Fruit fly (Drosophila melanogaster) whole organism, embryonic: ENCODE results near the gene Cyp4d20.
A peak's percentile ranks its signal among the peaks of the same experiment; 100 is the strongest.

Source experiments
- Antp ChIP-seq: fragments of 200-800 bp; sonication (Bioruptor generic); optimal IDR thresholded peaks from 3 replicates; lab custom pipeline; 2016; ENCODE audit warnings: missing biosample characterization, missing genetic modification characterization
- CG1024 ChIP-seq: fragments of 200-800 bp; sonication (Bioruptor generic); IDR thresholded peaks from 2 replicates; pipeline ENCODE4 v1.3.6; 2022; ENCODE audit warnings: missing biosample characterization, missing genetic modification characterization
- CG10431 ChIP-seq: fragments of 200-800 bp; sonication (Bioruptor generic); optimal IDR thresholded peaks from 3 replicates; lab custom pipeline; 2018; ENCODE audit warnings: missing biosample characterization, mild to moderate bottlenecking, missing genetic modification characterization
- CG11504 ChIP-seq: fragments of 200-800 bp; sonication (Bioruptor generic); optimal IDR thresholded peaks from 3 replicates; lab custom pipeline; 2019; ENCODE audit warnings: missing biosample characterization, mild to moderate bottlenecking, missing genetic modification characterization, moderate library complexity
- CG13287 ChIP-seq: fragments of 200-800 bp; sonication (Bioruptor generic); IDR thresholded peaks from 2 replicates; pipeline ENCODE4 v1.3.6; 2022; ENCODE audit warnings: missing biosample characterization, missing genetic modification characterization; ENCODE audit not compliant: partially characterized antibody
- CG15011 ChIP-seq: fragments of 200-800 bp; sonication (Bioruptor generic); optimal IDR thresholded peaks from 3 replicates; lab custom pipeline; 2018; ENCODE audit warnings: missing biosample characterization, mild to moderate bottlenecking, missing genetic modification characterization
- CG17359 ChIP-seq: fragments of 200-800 bp; sonication (Bioruptor generic); optimal IDR thresholded peaks from 3 replicates; lab custom pipeline; 2018; ENCODE audit warnings: missing biosample characterization, mild to moderate bottlenecking, missing genetic modification characterization, moderate library complexity
- CG32767 ChIP-seq: fragments of 200-800 bp; sonication (Bioruptor generic); IDR thresholded peaks from 2 replicates; pipeline ENCODE4 v1.3.6; 2022; ENCODE audit warnings: missing biosample characterization, missing genetic modification characterization
- CG3847 ChIP-seq: fragments of 200-800 bp; sonication (Bioruptor generic); IDR thresholded peaks from 2 replicates; pipeline ENCODE4 v1.3.6; 2022; ENCODE audit warnings: missing biosample characterization, missing genetic modification characterization
- CG4617 ChIP-seq: fragments of 200-800 bp; sonication (Bioruptor generic); optimal IDR thresholded peaks from 3 replicates; lab custom pipeline; 2016; ENCODE audit warnings: missing biosample characterization, missing genetic modification characterization, borderline replicate concordance
- CG4730 ChIP-seq: fragments of 200-800 bp; sonication (Bioruptor generic); IDR thresholded peaks from 2 replicates; pipeline ENCODE4 v1.3.6; 2022; ENCODE audit warnings: missing biosample characterization, missing genetic modification characterization
- CG5953 ChIP-seq: fragments of 200-800 bp; sonication (Bioruptor generic); IDR thresholded peaks from 2 replicates; pipeline ENCODE4 v1.3.6; 2022; ENCODE audit warnings: missing biosample characterization, missing genetic modification characterization
- CG6654 ChIP-seq: fragments of 200-800 bp; sonication (Bioruptor generic); optimal IDR thresholded peaks from 2 replicates; lab custom pipeline; 2017; ENCODE audit warnings: missing biosample characterization, mild to moderate bottlenecking, missing genetic modification characterization
- CG7963 ChIP-seq: fragments of 200-800 bp; sonication (Bioruptor generic); IDR thresholded peaks from 3 replicates; pipeline ENCODE4 v1.3.6; 2022; ENCODE audit warnings: missing biosample characterization, missing genetic modification characterization; ENCODE audit not compliant: partially characterized antibody
- CG8359 ChIP-seq: fragments of 200-800 bp; sonication (Bioruptor generic); optimal IDR thresholded peaks from 2 replicates; lab custom pipeline; 2017; ENCODE audit warnings: missing biosample characterization, mild to moderate bottlenecking, missing genetic modification characterization, borderline replicate concordance
- Camta ChIP-seq: fragments of 200-800 bp; sonication (Bioruptor generic); optimal IDR thresholded peaks from 2 replicates; lab custom pipeline; 2016; ENCODE audit warnings: missing biosample characterization, missing genetic modification characterization
- Ets65A ChIP-seq: fragments of 200-800 bp; sonication (Bioruptor generic); peaks from one replicate; lab custom pipeline; 2016; ENCODE audit warnings: missing biosample characterization, missing genetic modification characterization
- Fer1 ChIP-seq: fragments of 200-800 bp; sonication (Bioruptor generic); optimal IDR thresholded peaks from 2 replicates; lab custom pipeline; 2017; ENCODE audit warnings: missing biosample characterization, mild to moderate bottlenecking, missing genetic modification characterization
- Hr51 ChIP-seq, 2 experiments: fragments of 200-800 bp; sonication (Bioruptor generic); optimal IDR thresholded peaks; 2 replicates in 1 of 2; 3 replicates in 1 of 2; lab custom pipeline; 2016 to 2018; ENCODE audit warnings: missing biosample characterization in 2 of 2, missing genetic modification characterization in 2 of 2, mild to moderate bottlenecking in 1 of 2, moderate library complexity in 1 of 2
- Lim3 ChIP-seq: fragments of 200-800 bp; sonication (Bioruptor generic); IDR thresholded peaks from 2 replicates; pipeline ENCODE4 v1.3.6; 2022; ENCODE audit warnings: missing biosample characterization, missing genetic modification characterization
- Med ChIP-seq: fragments of 200-800 bp; sonication (Bioruptor generic); peaks from one replicate; lab custom pipeline; 2016; ENCODE audit warnings: missing biosample characterization, missing genetic modification characterization, mild to moderate bottlenecking, inconsistent platforms, moderate library complexity
- Mes4 ChIP-seq: fragments of 200-800 bp; sonication (Bioruptor generic); optimal IDR thresholded peaks from 2 replicates; lab custom pipeline; 2016; ENCODE audit warnings: missing biosample characterization, missing genetic modification characterization
- Poxn ChIP-seq: fragments of 200-800 bp; sonication (Bioruptor generic); IDR thresholded peaks from 2 replicates; pipeline ENCODE4 v1.3.6; 2022; ENCODE audit warnings: missing biosample characterization, missing genetic modification characterization
- Ssrp ChIP-seq: fragments of 200-800 bp; sonication (Bioruptor generic); optimal IDR thresholded peaks from 2 replicates; lab custom pipeline; 2018; ENCODE audit warnings: missing biosample characterization, mild to moderate bottlenecking, missing genetic modification characterization, moderate library complexity
- Taf1 ChIP-seq: fragments of 200-800 bp; sonication (Bioruptor generic); IDR thresholded peaks from 2 replicates; pipeline ENCODE4 v1.3.6; 2022; ENCODE audit warnings: missing biosample characterization, missing genetic modification characterization
- abd-A ChIP-seq: fragments of 200-800 bp; sonication (Bioruptor generic); optimal IDR thresholded peaks from 3 replicates; lab custom pipeline; 2019; ENCODE audit warnings: missing biosample characterization, mild to moderate bottlenecking, missing genetic modification characterization, moderate library complexity
- amos ChIP-seq: fragments of 200-800 bp; sonication (Bioruptor generic); IDR thresholded peaks from 2 replicates; pipeline ENCODE4 v1.3.6; 2022; ENCODE audit warnings: missing biosample characterization, missing genetic modification characterization; ENCODE audit not compliant: partially characterized antibody
- bcd ChIP-seq: fragments of 200-800 bp; sonication (Bioruptor generic); optimal IDR thresholded peaks from 2 replicates; lab custom pipeline; 2017; ENCODE audit warnings: missing biosample characterization, mild to moderate bottlenecking, missing genetic modification characterization
- bowl ChIP-seq: fragments of 200-800 bp; sonication (Bioruptor generic); IDR thresholded peaks from 2 replicates; pipeline ENCODE4 v1.3.6; 2022; ENCODE audit warnings: missing biosample characterization, missing genetic modification characterization
- br ChIP-seq: fragments of >200 bp; optimal IDR thresholded peaks from 2 replicates; lab custom pipeline; 2017
- bsh ChIP-seq, 2 experiments: fragments of 200-800 bp; sonication (Bioruptor generic); optimal IDR thresholded peaks; 2 replicates each; lab custom pipeline; 2017 to 2018; ENCODE audit warnings: mild to moderate bottlenecking in 2 of 2, missing biosample characterization in 2 of 2, missing genetic modification characterization in 2 of 2, moderate library complexity in 1 of 2
- cas ChIP-seq: fragments of 200-800 bp; sonication (Bioruptor generic); IDR thresholded peaks from 2 replicates; pipeline ENCODE4 v1.3.6; 2022; ENCODE audit warnings: missing biosample characterization, missing genetic modification characterization
- chm ChIP-seq: fragments of 200-800 bp; sonication (Bioruptor generic); IDR thresholded peaks from 2 replicates; pipeline ENCODE4 v1.3.6; 2022; ENCODE audit warnings: missing biosample characterization, missing genetic modification characterization
- danr ChIP-seq: fragments of 200-800 bp; sonication (Bioruptor generic); IDR thresholded peaks from 2 replicates; pipeline ENCODE4 v1.3.6; 2022; ENCODE audit warnings: missing biosample characterization, missing genetic modification characterization
- dati ChIP-seq: fragments of 200-800 bp; sonication (Bioruptor generic); IDR thresholded peaks from 2 replicates; pipeline ENCODE4 v1.3.6; 2022; ENCODE audit warnings: missing biosample characterization, missing genetic modification characterization
- dmrt99B ChIP-seq: fragments of 200-800 bp; sonication (Bioruptor generic); optimal IDR thresholded peaks from 2 replicates; lab custom pipeline; 2018; ENCODE audit warnings: missing biosample characterization, mild to moderate bottlenecking, missing genetic modification characterization, moderate library complexity
- dpn ChIP-seq, 2 experiments: fragments of 200-800 bp; sonication (Bioruptor generic); optimal IDR thresholded peaks; 3 replicates each; lab custom pipeline; 2016; ENCODE audit warnings: missing biosample characterization in 2 of 2, missing genetic modification characterization in 2 of 2
- dysf ChIP-seq: fragments of 200-800 bp; sonication (Bioruptor generic); IDR thresholded peaks from 3 replicates; pipeline ENCODE4 v1.3.6; 2022; ENCODE audit warnings: missing biosample characterization, missing genetic modification characterization
- ewg ChIP-seq: fragments of 200-800 bp; sonication (Bioruptor generic); optimal IDR thresholded peaks from 3 replicates; lab custom pipeline; 2017; ENCODE audit warnings: mild to moderate bottlenecking, missing biosample characterization, missing genetic modification reagents, missing genetic modification characterization
- fru ChIP-seq: fragments of >200 bp; optimal IDR thresholded peaks from 2 replicates; lab custom pipeline; 2017
- ind ChIP-seq: fragments of 200-800 bp; sonication (Bioruptor generic); optimal IDR thresholded peaks from 3 replicates; lab custom pipeline; 2016; ENCODE audit warnings: missing biosample characterization, missing genetic modification characterization
- lilli ChIP-seq: fragments of 200-800 bp; sonication (Bioruptor generic); optimal IDR thresholded peaks from 3 replicates; lab custom pipeline; 2016; ENCODE audit warnings: missing biosample characterization, missing genetic modification characterization
- oc ChIP-seq: fragments of 200-800 bp; sonication (Bioruptor generic); optimal IDR thresholded peaks from 2 replicates; lab custom pipeline; 2018; ENCODE audit warnings: missing biosample characterization, mild to moderate bottlenecking, missing genetic modification characterization, moderate library complexity
- otp ChIP-seq: fragments of 200-800 bp; sonication (Bioruptor generic); IDR thresholded peaks from 3 replicates; pipeline ENCODE4, ENCODE4 v1.3.6; 2022; ENCODE audit warnings: missing biosample characterization, missing genetic modification characterization
- sim ChIP-seq: fragments of 200-800 bp; sonication (Bioruptor generic); IDR thresholded peaks from 2 replicates; pipeline ENCODE4 v1.3.6; 2022; ENCODE audit warnings: missing biosample characterization, missing genetic modification characterization
- tgo ChIP-seq: fragments of 200-800 bp; sonication (Bioruptor generic); IDR thresholded peaks from 3 replicates; pipeline ENCODE4 v1.3.6; 2022; ENCODE audit warnings: missing biosample characterization, missing genetic modification characterization
- trh ChIP-seq: fragments of 200-800 bp; sonication (Bioruptor generic); optimal IDR thresholded peaks from 2 replicates; lab custom pipeline; 2016; ENCODE audit warnings: missing biosample characterization, missing genetic modification characterization
- vfl ChIP-seq: fragments of 200-800 bp; sonication (Bioruptor generic); optimal IDR thresholded peaks from 2 replicates; lab custom pipeline; 2016; ENCODE audit warnings: missing biosample characterization, missing genetic modification characterization
- zen ChIP-seq: fragments of 200-800 bp; sonication (Bioruptor generic); optimal IDR thresholded peaks from 3 replicates; lab custom pipeline; 2018; ENCODE audit warnings: missing biosample characterization, mild to moderate bottlenecking, missing genetic modification characterization, moderate library complexity
- zfh2 ChIP-seq: fragments of 200-800 bp; sonication (Bioruptor generic); optimal IDR thresholded peaks from 2 replicates; lab custom pipeline; 2016; ENCODE audit warnings: missing biosample characterization, missing genetic modification characterization

Gene Cyp4d20

dm6 chr3L:2466411-2467015, 11.7 kb downstream of the Cyp4d20 start (continued):
- TF ChIP-seq CG17359 (tag; lab: Kevin White, UChicago): no peak
- TF ChIP-seq tgo (GFP tag; lab: Robert Waterston, UW): peak; percentile 13; the same call in 1 of the 3 replicates
- no peak for TF ChIP-seq CG7963 (GFP tag; lab: Robert Waterston, UW)
- peak; percentile 70 for TF ChIP-seq CG11504 (tag; lab: Kevin White, UChicago)
- no peak for TF ChIP-seq dysf
- TF ChIP-seq bcd (GFP tag; lab: Kevin White, UChicago): no peak
- peak; percentile 53; the same call in 1 of the 2 replicates for TF ChIP-seq amos (GFP tag; lab: Robert Waterston, UW)
- TF ChIP-seq zen (tag; lab: Kevin White, UChicago): no peak
- TF ChIP-seq lilli (GFP tag; lab: Kevin White, UChicago): peak; percentile 37
- no peak for TF ChIP-seq Lim3
- TF ChIP-seq Mes4 (GFP tag; lab: Kevin White, UChicago): peak; percentile 41
- TF ChIP-seq CG8359 (GFP tag; lab: Kevin White, UChicago): peak; percentile 87
- peak; percentile 32 for TF ChIP-seq Antp (GFP tag; lab: Kevin White, UChicago)
- TF ChIP-seq dati (GFP tag; lab: Robert Waterston, UW): 0 out of 2 replicates have a peak, but pooled peaks have one; percentile 12
- TF ChIP-seq cas (GFP tag; lab: Robert Waterston, UW): no peak
- no peak for TF ChIP-seq Camta (GFP tag; lab: Kevin White, UChicago)
- TF ChIP-seq chm (GFP tag; lab: Robert Waterston, UW): 0 out of 2 replicates have a peak, but pooled peaks have one; percentile 8
- no peak for TF ChIP-seq CG6654 (GFP tag; lab: Kevin White, UChicago)
- peak; percentile 67 for TF ChIP-seq Fer1 (GFP tag; lab: Kevin White, UChicago)
- TF ChIP-seq otp (GFP tag; lab: Robert Waterston, UW): no peak
- TF ChIP-seq ind (GFP tag; lab: Kevin White, UChicago): no peak
- no peak for TF ChIP-seq sim (GFP tag; lab: Robert Waterston, UW)
- TF ChIP-seq oc (tag; lab: Kevin White, UChicago): peak; percentile 56
- peak; percentile 35 to 46 for TF ChIP-seq dpn (GFP tag; optimal IDR thresholded peaks at IDR 0.05; lab: Kevin White, UChicago)
- no peak for TF ChIP-seq Ssrp (tag; lab: Kevin White, UChicago)
- TF ChIP-seq CG4617 (GFP tag; lab: Kevin White, UChicago): no peak
- no peak for TF ChIP-seq CG15011 (GFP tag; lab: Kevin White, UChicago)
- TF ChIP-seq CG5953 (GFP tag; lab: Robert Waterston, UW): peak; percentile 58; the same call in 1 of the 2 replicates
- TF ChIP-seq Hr51 (GFP tag; optimal IDR thresholded peaks at IDR 0.05; lab: Kevin White, UChicago): peak in 1 of 2 experiments; percentile 28
- TF ChIP-seq Taf1 (GFP tag; lab: Robert Waterston, UW): no peak
- TF ChIP-seq trh (GFP tag; lab: Kevin White, UChicago): peak; percentile 29
- TF ChIP-seq abd-A: peak; percentile 68
- TF ChIP-seq zfh2: no peak
- TF ChIP-seq bsh (GFP tag; optimal IDR thresholded peaks at IDR 0.05; lab: Kevin White, UChicago): peak in 1 of 2 experiments; percentile 25
- peak; percentile 30 for TF ChIP-seq vfl (GFP tag; lab: Kevin White, UChicago)
- no peak for TF ChIP-seq fru (lab: Kevin White, UChicago)
- TF ChIP-seq bowl (GFP tag; lab: Robert Waterston, UW): no peak
- peak; percentile 85 for TF ChIP-seq CG13287 (GFP tag; lab: Robert Waterston, UW)
- TF ChIP-seq CG32767: no peak
- no peak for TF ChIP-seq Ets65A (GFP tag; lab: Kevin White, UChicago)
- TF ChIP-seq dmrt99B (tag; lab: Kevin White, UChicago): peak; percentile 19
- TF ChIP-seq CG3847 (GFP tag; lab: Robert Waterston, UW): peak; percentile 54
- no peak for TF ChIP-seq Poxn (GFP tag; lab: Robert Waterston, UW)
- TF ChIP-seq Med (GFP tag; lab: Kevin White, UChicago): peak; percentile 92
- no peak for TF ChIP-seq CG4730
- TF ChIP-seq br (lab: Kevin White, UChicago): no peak
- TF ChIP-seq CG10431 (GFP tag; lab: Kevin White, UChicago): no peak
- 0 out of 2 replicates have a peak, but pooled peaks have one; percentile 11 for TF ChIP-seq CG1024 (GFP tag; lab: Robert Waterston, UW)
- TF ChIP-seq danr (GFP tag; lab: Robert Waterston, UW): no peak
- TF ChIP-seq ewg (GFP tag; lab: Kevin White, UChicago): peak; percentile 8
